Worm (Caenorhabditis elegans) whole organism, L2 larva: ENCODE results near the gene nhr-246.

Experiments used
- C34F6.9 ChIP-seq: fragments of 150-350 bp; optimal IDR thresholded peaks from 2 replicates; lab custom pipeline; 2014; ENCODE audit warnings: missing biosample characterization, missing genetic modification characterization
- F13H6.1 ChIP-seq: sonication (generic microtip); optimal IDR thresholded peaks from 2 replicates; lab custom pipeline; 2016; ENCODE audit warnings: missing genetic modification characterization, missing compliant biosample characterization
- Y55F3AM.14 ChIP-seq: fragments of 200-800 bp; sonication (Bioruptor generic); optimal IDR thresholded peaks from 2 replicates; lab custom pipeline; 2018; ENCODE audit warnings: mild to moderate bottlenecking, missing genetic modification characterization, missing compliant biosample characterization
- ZK546.5 ChIP-seq: sonication (generic microtip); optimal IDR thresholded peaks from 2 replicates; lab custom pipeline; 2017; ENCODE audit warnings: missing biosample characterization, missing genetic modification characterization
- aly-2 ChIP-seq: fragments of 150-350 bp; optimal IDR thresholded peaks from 2 replicates; lab custom pipeline; 2014; ENCODE audit warnings: missing biosample characterization, missing genetic modification characterization
- ama-1 ChIP-seq: fragments of 150-350 bp; optimal IDR thresholded peaks from 2 replicates; lab custom pipeline; 2018; ENCODE audit warnings: inconsistent platforms
- ceh-16 ChIP-seq: fragments of 150-350 bp; optimal IDR thresholded peaks from 2 replicates; lab custom pipeline; 2014; ENCODE audit warnings: missing biosample characterization, missing genetic modification characterization
- ceh-82 ChIP-seq: fragments of 150-350 bp; optimal IDR thresholded peaks from 2 replicates; lab custom pipeline; 2014; ENCODE audit warnings: missing biosample characterization, missing genetic modification characterization
- crh-2 ChIP-seq: sonication (generic microtip); optimal IDR thresholded peaks from 2 replicates; lab custom pipeline; 2017; ENCODE audit warnings: missing biosample characterization, missing genetic modification characterization
- dmd-4 ChIP-seq: sonication (generic microtip); optimal IDR thresholded peaks from 2 replicates; lab custom pipeline; 2017; ENCODE audit warnings: missing biosample characterization, missing genetic modification characterization
- egl-27 ChIP-seq: sonication (generic microtip); optimal IDR thresholded peaks from 3 replicates; lab custom pipeline; 2017; ENCODE audit warnings: missing biosample characterization, missing genetic modification reagents, missing genetic modification characterization
- elt-1 ChIP-seq: fragments of 150-350 bp; optimal IDR thresholded peaks from 2 replicates; lab custom pipeline; 2014; ENCODE audit warnings: missing biosample characterization, missing genetic modification characterization
- elt-3 ChIP-seq: sonication (generic microtip); optimal IDR thresholded peaks from 2 replicates; lab custom pipeline; 2017; ENCODE audit warnings: missing biosample characterization, missing genetic modification characterization
- fos-1 ChIP-seq: fragments of 150-350 bp; optimal IDR thresholded peaks from 2 replicates; lab custom pipeline; 2014; ENCODE audit warnings: missing biosample characterization, missing genetic modification characterization
- lsy-2 ChIP-seq, 2 experiments: fragments of 150-350 bp in 1 of 2; sonication (generic microtip) in 1 of 2; optimal IDR thresholded peaks; 2 replicates each; lab custom pipeline; 2014 to 2017; ENCODE audit warnings: missing biosample characterization in 2 of 2, missing genetic modification characterization in 2 of 2
- mab-5 ChIP-seq: fragments of 150-350 bp; optimal IDR thresholded peaks from 2 replicates; lab custom pipeline; 2014; ENCODE audit warnings: missing biosample characterization, missing genetic modification characterization
- mbf-1 ChIP-seq: sonication (generic microtip); optimal IDR thresholded peaks from 2 replicates; lab custom pipeline; 2017; ENCODE audit warnings: missing biosample characterization, missing genetic modification characterization
- nhr-10 ChIP-seq: sonication (generic microtip); optimal IDR thresholded peaks from 2 replicates; lab custom pipeline; 2017; ENCODE audit warnings: missing biosample characterization, missing genetic modification characterization
- nhr-11 ChIP-seq: fragments of 150-350 bp; optimal IDR thresholded peaks from 2 replicates; lab custom pipeline; 2014; ENCODE audit warnings: missing biosample characterization, missing genetic modification characterization
- nhr-129 ChIP-seq: fragments of 150-350 bp; optimal IDR thresholded peaks from 2 replicates; lab custom pipeline; 2014; ENCODE audit warnings: missing biosample characterization, missing genetic modification characterization
- nhr-21 ChIP-seq: fragments of 150-350 bp; optimal IDR thresholded peaks from 2 replicates; lab custom pipeline; 2014; ENCODE audit warnings: missing biosample characterization, missing genetic modification characterization
- nhr-23 ChIP-seq: fragments of 150-350 bp; optimal IDR thresholded peaks from 2 replicates; lab custom pipeline; 2014; ENCODE audit warnings: missing biosample characterization, missing genetic modification reagents, missing genetic modification characterization
- nhr-25 ChIP-seq: fragments of 150-350 bp; sonication (generic microtip); optimal IDR thresholded peaks from 3 replicates; lab custom pipeline; 2014; ENCODE audit warnings: missing biosample characterization, missing genetic modification characterization
- nhr-6 ChIP-seq: fragments of 150-350 bp; optimal IDR thresholded peaks from 2 replicates; lab custom pipeline; 2014; ENCODE audit warnings: missing biosample characterization, missing genetic modification characterization
- nhr-77 ChIP-seq: fragments of 150-350 bp; optimal IDR thresholded peaks from 2 replicates; lab custom pipeline; 2014; ENCODE audit warnings: missing biosample characterization, missing genetic modification characterization
- sem-4 ChIP-seq: fragments of 150-350 bp; optimal IDR thresholded peaks from 2 replicates; lab custom pipeline; 2014; ENCODE audit warnings: missing biosample characterization, missing genetic modification reagents, missing genetic modification characterization
- skn-1 ChIP-seq: sonication (generic microtip); optimal IDR thresholded peaks from 2 replicates; lab custom pipeline; 2017; ENCODE audit warnings: missing biosample characterization, missing genetic modification characterization
- sma-3 ChIP-seq: sonication (generic microtip); optimal IDR thresholded peaks from 2 replicates; lab custom pipeline; 2016; ENCODE audit warnings: missing genetic modification reagents, missing genetic modification characterization, missing compliant biosample characterization
- unc-39 ChIP-seq: fragments of 150-350 bp; optimal IDR thresholded peaks from 2 replicates; lab custom pipeline; 2014; ENCODE audit warnings: missing biosample characterization, missing genetic modification characterization
- unc-55 ChIP-seq: fragments of 150-350 bp; sonication (generic microtip); optimal IDR thresholded peaks from 3 replicates; lab custom pipeline; 2014; ENCODE audit warnings: missing biosample characterization, missing genetic modification reagents, missing genetic modification characterization
- unc-62 ChIP-seq: fragments of 150-350 bp; optimal IDR thresholded peaks from 2 replicates; lab custom pipeline; 2014; ENCODE audit warnings: missing biosample characterization, missing genetic modification reagents, missing genetic modification characterization
- zag-1 ChIP-seq: fragments of 150-350 bp; optimal IDR thresholded peaks from 2 replicates; lab custom pipeline; 2014; ENCODE audit warnings: missing biosample characterization, missing genetic modification characterization
- ztf-1 ChIP-seq: fragments of 200-800 bp; sonication (Bioruptor generic); conservative IDR thresholded peaks from 2 replicates; pipeline ENCODE4 v1.3.6; 2022; ENCODE audit warnings: missing genetic modification characterization, missing compliant biosample characterization
- ztf-11 ChIP-seq: sonication (generic microtip); optimal IDR thresholded peaks from 2 replicates; lab custom pipeline; 2017; ENCODE audit warnings: missing biosample characterization, missing genetic modification characterization
- ztf-4 ChIP-seq: fragments of 150-350 bp; optimal IDR thresholded peaks from 2 replicates; lab custom pipeline; 2014; ENCODE audit warnings: missing biosample characterization, missing genetic modification characterization

Gene nhr-246

DNA sequence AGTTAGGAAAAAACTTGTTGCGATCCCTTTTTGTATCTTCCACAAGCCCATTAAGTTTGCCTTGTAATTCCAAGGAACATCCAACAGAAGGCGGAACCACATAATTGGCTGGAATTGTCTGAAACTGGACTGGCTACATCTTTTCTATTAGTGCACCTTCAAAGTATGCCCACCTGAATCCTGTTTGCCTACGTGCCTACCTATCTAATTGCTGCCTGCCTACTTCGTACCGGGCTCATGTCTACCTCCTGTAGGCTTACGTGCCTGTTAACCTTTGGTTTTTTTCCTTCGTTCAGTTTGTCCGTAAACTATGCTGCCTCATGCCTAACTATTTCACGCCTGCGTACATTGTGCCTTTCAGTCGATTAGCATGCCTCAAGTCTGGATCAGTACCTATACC, 21.1 kb downstream of the nhr-246 start, which contains the start of gene wrt-7:
Gene wrt-7 (minus strand): TSS at position 101 of the 400 bp plus-strand sequence.
- TF ChIP-seq nhr-23 (tag; lab: Kevin White, UChicago) (no peak), nhr-77 (tag; lab: Kevin White, UChicago) (no peak), ztf-4 (tag; lab: Kevin White, UChicago) (no peak), crh-2 (tag; lab: Kevin White, UChicago) (no peak), nhr-10 (tag; lab: Kevin White, UChicago) (no peak), elt-3 (tag; lab: Kevin White, UChicago) (no peak), nhr-11 (tag; lab: Kevin White, UChicago) (no peak), elt-1 (tag; lab: Kevin White, UChicago) (no peak), aly-2 (tag; lab: Kevin White, UChicago) (no peak), nhr-129 (tag; lab: Kevin White, UChicago) (no peak), nhr-21 (tag; lab: Kevin White, UChicago) (no peak), mbf-1 (tag; lab: Kevin White, UChicago) (no peak), sma-3 (GFP tag; lab: Kevin White, UChicago) (no peak)

DNA sequence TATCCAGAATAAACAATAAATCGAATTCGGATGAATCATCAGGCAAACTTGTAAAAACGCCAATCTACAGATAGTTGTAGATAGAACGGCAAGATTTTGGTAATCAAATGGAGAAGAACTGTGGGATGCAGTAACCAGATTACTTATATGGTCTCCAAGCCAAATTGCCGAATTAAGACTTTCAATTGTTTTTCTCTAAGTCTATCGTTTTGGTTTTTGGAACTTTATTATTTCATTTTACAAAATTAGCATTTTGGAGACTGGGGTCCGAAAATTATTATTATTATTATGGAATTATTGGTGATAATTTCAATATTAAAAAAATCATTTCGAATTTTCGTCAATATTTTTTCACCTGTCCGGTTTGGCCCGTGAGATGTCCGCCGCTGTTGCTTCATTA, 23.1 kb downstream of the nhr-246 start, which contains the start of gene clec-228:
Gene clec-228 (minus strand): TSS at position 101 of the 400 bp plus-strand sequence.
- no peak for TF ChIP-seq mab-5 (tag; lab: Kevin White, UChicago)
- TF ChIP-seq nhr-10 (tag; lab: Kevin White, UChicago) = no peak
- no peak for TF ChIP-seq ztf-11
- TF ChIP-seq mbf-1 (tag; lab: Kevin White, UChicago) = no peak
- no peak for TF ChIP-seq crh-2 (tag; lab: Kevin White, UChicago)

DNA sequence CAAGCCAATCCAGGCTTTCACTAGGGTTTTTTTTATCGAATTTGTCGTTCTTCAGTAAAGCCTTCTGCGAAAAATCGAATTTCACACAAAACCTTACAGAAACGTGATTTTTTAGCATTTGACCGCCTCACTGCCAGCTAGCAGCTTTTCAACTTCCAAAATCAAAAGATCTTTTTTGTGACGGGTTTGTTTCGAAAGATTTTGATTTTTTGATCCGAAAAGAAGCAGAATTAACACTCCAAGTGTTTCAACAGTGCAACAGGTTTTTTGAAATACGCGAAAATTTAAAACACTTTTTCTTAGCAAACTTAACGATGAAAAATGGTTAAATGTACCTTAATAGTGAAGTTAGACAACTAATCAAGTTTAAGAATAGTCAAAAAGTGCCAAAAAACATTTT, 25.1 kb downstream of the nhr-246 start, which contains the start of gene clec-229:
Gene clec-229 (minus strand): TSS at position 101 of the 400 bp plus-strand sequence.
- no peak for TF ChIP-seq nhr-21 (tag; lab: Kevin White, UChicago)
- no peak for TF ChIP-seq unc-55
- no peak for TF ChIP-seq ama-1 (lab: Kevin White, UChicago)
- TF ChIP-seq ceh-82 = no peak
- no peak for TF ChIP-seq C34F6.9
- TF ChIP-seq Y55F3AM.14 (GFP tag; lab: Kevin White, UChicago) = no peak
- no peak for TF ChIP-seq sma-3 (GFP tag; lab: Kevin White, UChicago)
- no peak for TF ChIP-seq sem-4 (tag; lab: Kevin White, UChicago)
- TF ChIP-seq aly-2 (tag; lab: Kevin White, UChicago) = no peak
- TF ChIP-seq ztf-1 (GFP tag; lab: Robert Waterston, UW) = no peak
- no peak for TF ChIP-seq lsy-2 (tag; optimal IDR thresholded peaks at IDR 0.05; lab: Kevin White, UChicago)

DNA sequence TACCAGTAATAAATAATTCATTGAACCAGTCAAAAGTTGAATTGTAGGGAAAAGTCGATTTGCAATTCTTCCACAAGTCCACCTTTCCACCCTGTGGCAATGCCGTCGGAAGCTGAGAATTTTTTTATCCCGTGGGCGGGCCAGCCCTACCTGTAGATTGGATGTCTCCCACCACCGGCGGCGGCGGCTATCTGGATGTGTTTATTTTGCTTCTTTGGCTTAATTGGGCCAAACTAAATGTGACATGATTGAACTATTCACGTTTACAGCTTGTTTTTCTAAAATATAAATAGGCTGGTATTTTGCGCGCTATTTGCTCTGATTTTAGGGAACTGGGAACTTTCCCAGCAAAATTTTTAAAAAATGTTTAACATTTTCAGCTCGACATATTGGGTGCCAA, 28.2 kb downstream of the nhr-246 start, which contains the start of gene wrt-8:
Gene wrt-8 (minus strand): TSS at position 101 of the 400 bp plus-strand sequence.
- TF ChIP-seq nhr-6 (no peak), mab-5 (tag; lab: Kevin White, UChicago) (no peak), egl-27 (no peak), nhr-10 (tag; lab: Kevin White, UChicago) (no peak), ztf-4 (tag; lab: Kevin White, UChicago) (no peak), ceh-16 (tag; lab: Kevin White, UChicago) (no peak), nhr-25 (tag; lab: Kevin White, UChicago) (no peak), ceh-82 (no peak), ZK546.5 (tag; lab: Kevin White, UChicago) (no peak), zag-1 (tag; lab: Kevin White, UChicago) (no peak), ztf-1 (GFP tag; lab: Robert Waterston, UW) (no peak), Y55F3AM.14 (GFP tag; lab: Kevin White, UChicago) (no peak), skn-1 (tag; lab: Kevin White, UChicago) (no peak), C34F6.9 (no peak), unc-55 (no peak)

DNA sequence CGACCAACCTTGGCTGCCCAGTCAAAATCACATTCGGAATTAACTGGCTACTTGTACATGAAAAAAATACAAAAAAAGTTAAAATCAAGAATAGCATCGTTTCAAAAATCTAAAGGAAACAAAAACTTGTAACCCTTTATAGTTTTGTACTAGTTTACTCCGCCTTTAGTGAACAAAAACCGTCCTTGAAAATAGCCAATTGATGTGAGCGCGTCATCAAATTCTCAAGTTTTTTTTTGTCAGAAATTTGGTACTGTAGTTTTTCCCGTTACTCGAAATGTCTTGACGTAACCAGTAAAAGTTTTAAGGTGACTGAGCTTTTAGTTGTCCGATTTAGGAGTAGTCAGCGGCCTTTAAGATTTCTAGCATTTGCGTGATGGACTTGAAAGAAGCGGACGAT, 31.0 kb downstream of the nhr-246 start, which contains the start of gene C29F3.3:
Gene C29F3.3 (minus strand): TSS at position 101 of the 400 bp plus-strand sequence.
- TF ChIP-seq ztf-4 (tag; lab: Kevin White, UChicago) (no peak), ZK546.5 (tag; lab: Kevin White, UChicago) (no peak), nhr-25 (tag; lab: Kevin White, UChicago) (no peak), ceh-82 (no peak), dmd-4 (no peak), F13H6.1 (tag; lab: Kevin White, UChicago) (no peak), fos-1 (no peak), ama-1 (lab: Kevin White, UChicago) (no peak), unc-62 (GFP tag; lab: Kevin White, UChicago) (no peak), C34F6.9 (no peak), skn-1 (tag; lab: Kevin White, UChicago) (no peak), nhr-11 (tag; lab: Kevin White, UChicago) (no peak), ztf-11 (no peak), unc-39 (tag; lab: Kevin White, UChicago) (no peak), nhr-129 (tag; lab: Kevin White, UChicago) (no peak)
